Fruit fly (Drosophila melanogaster) whole organism, embryonic: Measurements from ENCODE around the gene PK1-R.

ENCODE experiments used
- ATbp ChIP-seq: fragments of 200-800 bp; sonication (Bioruptor generic); optimal IDR thresholded peaks from 2 replicates; lab custom pipeline; 2017; ENCODE audit warnings: missing biosample characterization, mild to moderate bottlenecking, missing genetic modification characterization, missing genetic modification reagents
- BEAF-32 ChIP-seq: fragments of 200-800 bp; sonication (Bioruptor generic); optimal IDR thresholded peaks from 3 replicates; lab custom pipeline; 2017; ENCODE audit warnings: missing biosample characterization, missing genetic modification characterization, mild to moderate bottlenecking, moderate library complexity, missing genetic modification reagents
- CG10462 ChIP-seq: fragments of 200-800 bp; sonication (Bioruptor generic); optimal IDR thresholded peaks from 2 replicates; lab custom pipeline; 2016; ENCODE audit warnings: missing biosample characterization, missing genetic modification characterization
- CG10565 ChIP-seq: fragments of 200-800 bp; sonication (Bioruptor generic); optimal IDR thresholded peaks from 3 replicates; lab custom pipeline; 2016; ENCODE audit warnings: missing biosample characterization, mild to moderate bottlenecking, missing genetic modification characterization
- CG10979 ChIP-seq: fragments of 200-800 bp; sonication (Bioruptor generic); optimal IDR thresholded peaks from 2 replicates; lab custom pipeline; 2018; ENCODE audit warnings: missing biosample characterization, mild to moderate bottlenecking, missing genetic modification characterization, moderate library complexity
- CG11456 ChIP-seq: fragments of 200-800 bp; sonication (Bioruptor generic); IDR thresholded peaks from 3 replicates; pipeline ENCODE4 v1.3.6; 2022; ENCODE audit warnings: missing biosample characterization, missing genetic modification characterization
- CG12155 ChIP-seq: fragments of 200-800 bp; sonication (Bioruptor generic); optimal IDR thresholded peaks from 3 replicates; lab custom pipeline; 2016; ENCODE audit warnings: missing biosample characterization, missing genetic modification characterization
- CG12219 ChIP-seq: fragments of 200-800 bp; sonication (Bioruptor generic); optimal IDR thresholded peaks from 3 replicates; lab custom pipeline; 2018; ENCODE audit warnings: missing biosample characterization, mild to moderate bottlenecking, missing genetic modification characterization
- CG13123 ChIP-seq: fragments of 200-800 bp; sonication (Bioruptor generic); optimal IDR thresholded peaks from 2 replicates; lab custom pipeline; 2016; ENCODE audit warnings: missing biosample characterization, missing genetic modification characterization
- CG13287 ChIP-seq: fragments of 200-800 bp; sonication (Bioruptor generic); IDR thresholded peaks from 2 replicates; pipeline ENCODE4 v1.3.6; 2022; ENCODE audit warnings: missing biosample characterization, missing genetic modification characterization; ENCODE audit not compliant: partially characterized antibody
- CG16815 ChIP-seq: fragments of 200-800 bp; sonication (Bioruptor generic); optimal IDR thresholded peaks from 3 replicates; lab custom pipeline; 2017; ENCODE audit warnings: missing biosample characterization, mild to moderate bottlenecking, missing genetic modification characterization
- CG16863 ChIP-seq: fragments of 200-800 bp; sonication (Bioruptor generic); optimal IDR thresholded peaks from 3 replicates; lab custom pipeline; 2016; ENCODE audit warnings: missing biosample characterization, missing genetic modification characterization
- CG2199 ChIP-seq: fragments of 200-800 bp; sonication (Bioruptor generic); IDR thresholded peaks from 3 replicates; pipeline ENCODE4 v1.3.6; 2022; ENCODE audit warnings: missing biosample characterization, missing genetic modification characterization
- CG2712 ChIP-seq: fragments of 200-800 bp; optimal IDR thresholded peaks from 3 replicates; lab custom pipeline; 2019; ENCODE audit warnings: missing biosample characterization, mild to moderate bottlenecking, missing genetic modification characterization, moderate library complexity
- CG30020 ChIP-seq: fragments of 200-800 bp; optimal IDR thresholded peaks from 2 replicates; lab custom pipeline; 2019; ENCODE audit warnings: missing biosample characterization, mild to moderate bottlenecking, missing genetic modification characterization, moderate library complexity
- CG31388 ChIP-seq: fragments of 200-800 bp; sonication (Bioruptor generic); optimal IDR thresholded peaks from 2 replicates; lab custom pipeline; 2016; ENCODE audit warnings: missing biosample characterization, missing genetic modification characterization
- CG3407 ChIP-seq: fragments of 200-800 bp; sonication (Bioruptor generic); optimal IDR thresholded peaks from 2 replicates; lab custom pipeline; 2018; ENCODE audit warnings: missing biosample characterization, mild to moderate bottlenecking, missing genetic modification characterization
- CG3838 ChIP-seq: fragments of 200-800 bp; sonication (Bioruptor generic); optimal IDR thresholded peaks from 3 replicates; lab custom pipeline; 2016; ENCODE audit warnings: missing biosample characterization, missing genetic modification characterization
- CG4328 ChIP-seq: fragments of 200-800 bp; sonication (Bioruptor generic); optimal IDR thresholded peaks from 3 replicates; lab custom pipeline; 2017; ENCODE audit warnings: missing biosample characterization, missing genetic modification reagents, missing genetic modification characterization
- CG7786 ChIP-seq: fragments of 200-800 bp; sonication (Bioruptor generic); optimal IDR thresholded peaks from 2 replicates; lab custom pipeline; 2016; ENCODE audit warnings: missing biosample characterization, missing genetic modification characterization
- CG7839 ChIP-seq: fragments of 200-800 bp; sonication (Bioruptor generic); optimal IDR thresholded peaks from 3 replicates; lab custom pipeline; 2018; ENCODE audit warnings: missing biosample characterization, mild to moderate bottlenecking, missing genetic modification characterization, moderate library complexity
- Fer1 ChIP-seq: fragments of 200-800 bp; sonication (Bioruptor generic); optimal IDR thresholded peaks from 2 replicates; lab custom pipeline; 2017; ENCODE audit warnings: missing biosample characterization, mild to moderate bottlenecking, missing genetic modification characterization
- GATAe ChIP-seq: fragments of 200-800 bp; sonication (Bioruptor generic); conservative IDR thresholded peaks from 2 replicates; pipeline ENCODE4 v1.3.6; 2022; ENCODE audit warnings: missing biosample characterization, missing genetic modification characterization
- HLH54F ChIP-seq: fragments of 200-800 bp; sonication (Bioruptor generic); optimal IDR thresholded peaks from 3 replicates; lab custom pipeline; 2016; ENCODE audit warnings: missing biosample characterization, missing genetic modification characterization
- Jarid2 ChIP-seq: fragments of 200-800 bp; sonication (Bioruptor generic); optimal IDR thresholded peaks from 3 replicates; lab custom pipeline; 2017; ENCODE audit warnings: mild to moderate bottlenecking, missing biosample characterization, missing genetic modification reagents, missing genetic modification characterization
- Opbp ChIP-seq: fragments of 200-800 bp; sonication (Bioruptor generic); IDR thresholded peaks from 3 replicates; pipeline ENCODE4 v1.3.6; 2022; ENCODE audit warnings: missing biosample characterization, missing genetic modification characterization; ENCODE audit not compliant: partially characterized antibody
- abd-A ChIP-seq: fragments of 200-800 bp; sonication (Bioruptor generic); optimal IDR thresholded peaks from 3 replicates; lab custom pipeline; 2019; ENCODE audit warnings: missing biosample characterization, mild to moderate bottlenecking, missing genetic modification characterization, moderate library complexity
- al ChIP-seq: fragments of 200-800 bp; sonication (Bioruptor generic); IDR thresholded peaks from 2 replicates; pipeline ENCODE4 v1.3.6; 2022; ENCODE audit warnings: missing biosample characterization, missing genetic modification characterization
- amos ChIP-seq: fragments of 200-800 bp; sonication (Bioruptor generic); IDR thresholded peaks from 2 replicates; pipeline ENCODE4 v1.3.6; 2022; ENCODE audit warnings: missing biosample characterization, missing genetic modification characterization; ENCODE audit not compliant: partially characterized antibody
- crc ChIP-seq: fragments of 200-800 bp; sonication (Bioruptor generic); optimal IDR thresholded peaks from 2 replicates; lab custom pipeline; 2016; ENCODE audit warnings: missing biosample characterization, missing genetic modification characterization
- crol ChIP-seq: fragments of 200-800 bp; sonication (Bioruptor generic); IDR thresholded peaks from 2 replicates; pipeline ENCODE4 v1.3.6; 2022; ENCODE audit warnings: missing biosample characterization, missing genetic modification characterization
- emc ChIP-seq: fragments of 200-800 bp; sonication (Bioruptor generic); optimal IDR thresholded peaks from 2 replicates; lab custom pipeline; 2016; ENCODE audit warnings: missing biosample characterization, missing genetic modification characterization
- esg ChIP-seq: fragments of 200-800 bp; sonication (Bioruptor generic); conservative IDR thresholded peaks from 2 replicates; pipeline ENCODE4 v1.3.6; 2022; ENCODE audit warnings: missing biosample characterization, missing genetic modification characterization
- eve ChIP-seq, 2 experiments: fragments of >200 bp; optimal IDR thresholded peaks; 2 replicates each; lab custom pipeline; 2017; ENCODE audit warnings: missing biosample characterization in 2 of 2, missing genetic modification characterization in 2 of 2
- fu2 ChIP-seq: fragments of 200-800 bp; sonication (Bioruptor generic); optimal IDR thresholded peaks from 2 replicates; lab custom pipeline; 2016; ENCODE audit warnings: missing biosample characterization, missing genetic modification characterization
- ham ChIP-seq: fragments of 200-800 bp; sonication (Bioruptor generic); IDR thresholded peaks from 2 replicates; pipeline ENCODE4 v1.3.6; 2022; ENCODE audit warnings: missing biosample characterization, missing genetic modification characterization
- hkb ChIP-seq, 2 experiments: fragments of 200-800 bp in 1 of 2; fragments of >200 bp in 1 of 2; sonication (Bioruptor generic) in 1 of 2; IDR thresholded peaks in 1 of 2; optimal IDR thresholded peaks in 1 of 2; 2 replicates each; pipeline versions ENCODE4 v1.3.6 to Lab custom; 2017 to 2022; ENCODE audit warnings: missing biosample characterization in 1 of 2, missing genetic modification characterization in 1 of 2
- ind ChIP-seq: fragments of 200-800 bp; sonication (Bioruptor generic); optimal IDR thresholded peaks from 3 replicates; lab custom pipeline; 2016; ENCODE audit warnings: missing biosample characterization, missing genetic modification characterization
- inv ChIP-seq: fragments of 200-800 bp; sonication (Bioruptor generic); IDR thresholded peaks from 2 replicates; pipeline ENCODE4 v1.3.6; 2022; ENCODE audit warnings: missing biosample characterization, missing genetic modification characterization; ENCODE audit not compliant: partially characterized antibody
- nau ChIP-seq: fragments of 200-800 bp; sonication (Bioruptor generic); optimal IDR thresholded peaks from 3 replicates; lab custom pipeline; 2017; ENCODE audit warnings: missing biosample characterization, mild to moderate bottlenecking, missing genetic modification characterization, missing genetic modification reagents
- pho ChIP-seq: fragments of 200-800 bp; sonication (Bioruptor generic); optimal IDR thresholded peaks from 2 replicates; lab custom pipeline; 2016; ENCODE audit warnings: missing biosample characterization, missing genetic modification characterization
- run ChIP-seq: fragments of 200-800 bp; sonication (Bioruptor generic); optimal IDR thresholded peaks from 3 replicates; lab custom pipeline; 2018; ENCODE audit warnings: missing biosample characterization, mild to moderate bottlenecking, missing genetic modification characterization
- sens-2 ChIP-seq: fragments of 200-800 bp; sonication (Bioruptor generic); IDR thresholded peaks from 2 replicates; pipeline ENCODE4 v1.3.6; 2022; ENCODE audit warnings: missing biosample characterization, missing genetic modification characterization
- sima ChIP-seq: fragments of 200-800 bp; sonication (Bioruptor generic); optimal IDR thresholded peaks from 2 replicates; lab custom pipeline; 2016; ENCODE audit warnings: missing biosample characterization, missing genetic modification characterization
- sna ChIP-seq: fragments of 200-800 bp; sonication (Bioruptor generic); IDR thresholded peaks from 2 replicates; pipeline ENCODE4 v1.3.6; 2022; ENCODE audit warnings: missing biosample characterization, missing genetic modification characterization; ENCODE audit not compliant: partially characterized antibody
- tin ChIP-seq: fragments of 200-800 bp; sonication (Bioruptor generic); optimal IDR thresholded peaks from 3 replicates; lab custom pipeline; 2016; ENCODE audit warnings: missing biosample characterization, missing genetic modification characterization
- vvl ChIP-seq: fragments of 200-800 bp; sonication (Bioruptor generic); IDR thresholded peaks from 2 replicates; pipeline ENCODE4 v1.3.6; 2022; ENCODE audit warnings: missing biosample characterization, missing genetic modification characterization
- zen2 ChIP-seq: fragments of 200-800 bp; sonication (Bioruptor generic); IDR thresholded peaks from 3 replicates; pipeline ENCODE4 v1.3.6; 2022; ENCODE audit warnings: missing biosample characterization, missing genetic modification characterization; ENCODE audit not compliant: partially characterized antibody

The PK1-R gene

dm6 chr3R:14056320-14057053 lies 46.4 kb downstream of the PK1-R start, which contains the start of gene foxo (continued):
- TF ChIP-seq CG16815 (GFP tag; lab: Kevin White, UChicago) (peak; percentile 58), Jarid2 (GFP tag; lab: Kevin White, UChicago) (peak; percentile 89), sima (GFP tag; lab: Kevin White, UChicago) (no peak), CG13123 (GFP tag; lab: Kevin White, UChicago) (peak; percentile 30), al (GFP tag; lab: Robert Waterston, UW) (peak; percentile 50; the same call in 1 of the 2 replicates), sna (GFP tag; lab: Robert Waterston, UW) (no peak), CG12219 (GFP tag; lab: Kevin White, UChicago) (peak; percentile 50), crol (GFP tag; lab: Robert Waterston, UW) (peak; percentile 24; the same call in 1 of the 2 replicates), vvl (peak; percentile 53), CG10565 (GFP tag; lab: Kevin White, UChicago) (no peak), crc (GFP tag; lab: Kevin White, UChicago) (no peak), fu2 (GFP tag; lab: Kevin White, UChicago) (peak; percentile 44), HLH54F (GFP tag; lab: Kevin White, UChicago) (peak; percentile 36), CG31388 (no peak), BEAF-32 (no peak), CG2712 (tag; lab: Kevin White, UChicago) (peak; percentile 89), run (tag; lab: Kevin White, UChicago) (peak; percentile 61), CG10979 (tag; lab: Kevin White, UChicago) (peak; percentile 77), nau (GFP tag; lab: Kevin White, UChicago) (peak; percentile 66), emc (GFP tag; lab: Kevin White, UChicago) (no peak), CG2199 (peak; percentile 85; the same call in 2 of the 3 replicates), CG13287 (no peak; the same call in 1 of the 2 replicates), CG11456 (GFP tag; lab: Robert Waterston, UW) (peak; percentile 52; the same call in 2 of the 3 replicates), inv (GFP tag; lab: Robert Waterston, UW) (no peak), Opbp (no peak), sens-2 (no peak), hkb (optimal IDR thresholded peaks at IDR 0.05; lab: Kevin White, UChicago) (no peak), hkb (GFP tag; IDR thresholded peaks at IDR 0.05; lab: Robert Waterston, UW) (peak; percentile 44; the same call in 1 of the 2 replicates), CG10462 (GFP tag; lab: Kevin White, UChicago) (peak; percentile 46), ind (GFP tag; lab: Kevin White, UChicago) (peak; percentile 70), amos (GFP tag; lab: Robert Waterston, UW) (no peak; the same call in 1 of the 2 replicates), abd-A (no peak), CG7786 (GFP tag; lab: Kevin White, UChicago) (no peak), eve (GFP tag; optimal IDR thresholded peaks at IDR 0.05; lab: Kevin White, UChicago) (peak in 1 of 2 experiments; percentile 2), CG7839 (tag; lab: Kevin White, UChicago) (peak; percentile 93), CG3838 (GFP tag; lab: Kevin White, UChicago) (no peak), zen2 (no peak), pho (GFP tag; lab: Kevin White, UChicago) (no peak), CG16863 (GFP tag; lab: Kevin White, UChicago) (no peak), tin (GFP tag; lab: Kevin White, UChicago) (peak; percentile 46), CG12155 (GFP tag; lab: Kevin White, UChicago) (peak; percentile 63), ATbp (GFP tag; lab: Kevin White, UChicago) (peak; percentile 69), GATAe (GFP tag; lab: Robert Waterston, UW) (no peak), CG30020 (tag; lab: Kevin White, UChicago) (peak; percentile 58), ham (GFP tag; lab: Robert Waterston, UW) (no peak), Fer1 (GFP tag; lab: Kevin White, UChicago) (peak; percentile 83), CG3407 (GFP tag; lab: Kevin White, UChicago) (peak; percentile 60), CG4328 (GFP tag; lab: Kevin White, UChicago) (peak; percentile 77), esg (GFP tag; lab: Robert Waterston, UW) (peak; percentile 56)
